Worm (Caenorhabditis elegans) whole organism, midembryonic: Measurements from ENCODE around the gene W06D11.3.

Experiments
- T22C8.4 ChIP-seq: fragments of 200-800 bp; sonication (Bioruptor generic); IDR thresholded peaks from 2 replicates; pipeline ENCODE4 v1.3.6; 2022; ENCODE audit warnings: missing genetic modification characterization, missing compliant biosample characterization
- cog-1 ChIP-seq: sonication (generic microtip); optimal IDR thresholded peaks from 2 replicates; lab custom pipeline; 2016; ENCODE audit warnings: missing genetic modification characterization, missing compliant biosample characterization
- flt-1 ChIP-seq: fragments of 200-800 bp; sonication (Bioruptor generic); IDR thresholded peaks from 2 replicates; pipeline ENCODE4 v1.3.6; 2022; ENCODE audit warnings: missing genetic modification characterization, missing compliant biosample characterization
- klf-2 ChIP-seq: fragments of 200-800 bp; sonication (Bioruptor generic); conservative IDR thresholded peaks from 2 replicates; pipeline ENCODE4 v1.3.6; 2022; ENCODE audit warnings: missing genetic modification reagents, missing genetic modification characterization, missing compliant biosample characterization
- med-1 ChIP-seq: sonication (generic microtip); optimal IDR thresholded peaks from 2 replicates; lab custom pipeline; 2017; ENCODE audit warnings: missing genetic modification characterization, mild to moderate bottlenecking, missing compliant biosample characterization, antibody characterized with exemption, missing genetic modification reagents; ENCODE audit not compliant: insufficient read depth
- ref-1 ChIP-seq: fragments of 200-800 bp; sonication (Bioruptor generic); conservative IDR thresholded peaks from 2 replicates; pipeline ENCODE4 v1.3.6; 2022; ENCODE audit warnings: missing genetic modification reagents, missing genetic modification characterization, missing compliant biosample characterization
- tab-1 ChIP-seq: fragments of 200-800 bp; sonication (Bioruptor generic); IDR thresholded peaks from 2 replicates; pipeline ENCODE4 v1.3.6; 2022; ENCODE audit warnings: missing genetic modification characterization, missing compliant biosample characterization
- ztf-23 ChIP-seq: fragments of 200-800 bp; sonication (Bioruptor generic); IDR thresholded peaks from 2 replicates; pipeline ENCODE4 v1.3.6; 2022; ENCODE audit warnings: missing genetic modification reagents, missing genetic modification characterization, missing compliant biosample characterization
- ztf-29 ChIP-seq: fragments of 200-800 bp; sonication (Bioruptor generic); IDR thresholded peaks from 2 replicates; pipeline ENCODE4 v1.3.6; 2022; ENCODE audit warnings: missing genetic modification reagents, missing genetic modification characterization, missing compliant biosample characterization

Gene W06D11.3

ce11 chrX:12331795-12332194 is 33.3 kb downstream of the W06D11.3 start, which contains the start of gene srd-46:
TSS of gene srd-46 (plus strand) at chrX:12332095.
- TF ChIP-seq cog-1 (tag; lab: Kevin White, UChicago) (no peak), med-1 (GFP tag; lab: Kevin White, UChicago) (no peak), T22C8.4 (no peak), ref-1 (GFP tag; lab: Robert Waterston, UW) (no peak), klf-2 (GFP tag; lab: Robert Waterston, UW) (no peak), flt-1 (no peak), ztf-23 (GFP tag; lab: Robert Waterston, UW) (no peak), ztf-29 (GFP tag; lab: Robert Waterston, UW) (no peak), tab-1 (no peak)

- TF ChIP-seq cog-1 (tag; lab: Kevin White, UChicago) (no peak), flt-1 (no peak), ref-1 (GFP tag; lab: Robert Waterston, UW) (no peak), tab-1 (no peak), klf-2 (GFP tag; lab: Robert Waterston, UW) (no peak)
Observed at ce11 chrX:12333479-12333878, 35.0 kb downstream of the W06D11.3 start, which contains the start of gene srd-47. TSS of gene srd-47 (plus strand) at chrX:12333642.

DNA sequence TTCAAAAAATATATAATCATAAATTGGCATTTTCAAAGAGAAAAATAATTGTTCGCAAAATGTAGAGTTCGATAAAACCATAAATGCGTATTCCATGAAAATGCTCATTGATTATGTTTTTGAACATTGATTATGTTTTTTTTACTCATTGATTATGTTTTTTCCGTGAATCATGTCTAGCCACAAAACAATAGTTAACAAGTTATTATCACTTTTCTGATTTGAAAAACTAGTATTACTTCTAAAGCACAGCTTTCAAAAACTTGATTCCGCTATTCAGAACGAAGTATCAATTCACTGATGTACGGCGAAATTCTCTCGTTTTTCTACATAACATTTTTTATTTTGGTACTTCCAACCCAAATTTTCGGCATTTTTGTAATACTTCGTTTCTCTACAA is 37.3 kb downstream of the W06D11.3 start, which contains the start of gene srd-48:
srd-48 (plus strand) TSS at position 301 of the 400 bp plus-strand sequence.
- TF ChIP-seq ztf-23 (GFP tag; lab: Robert Waterston, UW): no peak
- no peak for TF ChIP-seq flt-1
- TF ChIP-seq T22C8.4: no peak
- TF ChIP-seq med-1 (GFP tag; lab: Kevin White, UChicago): no peak
- no peak for TF ChIP-seq cog-1 (tag; lab: Kevin White, UChicago)
- no peak for TF ChIP-seq tab-1
- no peak for TF ChIP-seq ref-1 (GFP tag; lab: Robert Waterston, UW)
- no peak for TF ChIP-seq ztf-29 (GFP tag; lab: Robert Waterston, UW)
- TF ChIP-seq klf-2 (GFP tag; lab: Robert Waterston, UW): no peak

DNA sequence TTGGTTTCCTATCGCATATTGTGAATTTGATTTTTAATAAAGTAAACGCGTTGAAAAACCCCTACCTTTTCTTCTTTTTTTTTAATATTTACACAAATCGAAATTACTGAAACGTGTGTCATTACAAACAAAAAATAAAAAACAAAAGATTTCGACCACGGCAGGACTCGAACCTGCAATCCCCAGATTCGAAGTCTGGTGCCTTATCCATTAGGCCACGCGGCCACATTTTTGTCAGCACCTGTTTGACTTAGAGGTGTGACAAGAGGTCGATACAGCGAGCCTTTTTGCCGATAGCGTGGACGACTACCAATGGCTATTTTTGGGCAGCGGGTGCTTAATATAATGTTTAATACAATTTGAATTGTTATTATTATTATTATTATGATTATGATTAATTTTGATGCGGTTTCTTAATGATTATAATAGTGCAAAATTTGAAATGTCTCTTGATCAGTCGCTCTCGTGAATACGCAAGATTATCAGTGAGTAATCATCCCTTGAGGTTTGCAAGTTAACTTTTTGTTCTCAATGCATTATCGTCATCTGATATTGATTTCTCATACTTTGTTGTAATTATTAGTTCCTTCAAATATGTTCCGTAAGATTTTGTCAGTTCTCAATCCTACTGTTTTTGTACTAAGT is 39.5 kb downstream of the W06D11.3 start, which contains the start of gene srd-44:
srd-44 (plus strand) TSS at position 595 of the 645 bp plus-strand sequence.
- TF ChIP-seq ztf-29 (GFP tag; lab: Robert Waterston, UW) (0 out of 2 replicates have a peak, but pooled peaks have one; percentile 40), flt-1 (no peak), T22C8.4 (0 out of 2 replicates have a peak, but pooled peaks have one; percentile 24), ztf-23 (GFP tag; lab: Robert Waterston, UW) (no peak), ref-1 (GFP tag; lab: Robert Waterston, UW) (0 out of 2 replicates have a peak, but pooled peaks have one; percentile 26)

DNA sequence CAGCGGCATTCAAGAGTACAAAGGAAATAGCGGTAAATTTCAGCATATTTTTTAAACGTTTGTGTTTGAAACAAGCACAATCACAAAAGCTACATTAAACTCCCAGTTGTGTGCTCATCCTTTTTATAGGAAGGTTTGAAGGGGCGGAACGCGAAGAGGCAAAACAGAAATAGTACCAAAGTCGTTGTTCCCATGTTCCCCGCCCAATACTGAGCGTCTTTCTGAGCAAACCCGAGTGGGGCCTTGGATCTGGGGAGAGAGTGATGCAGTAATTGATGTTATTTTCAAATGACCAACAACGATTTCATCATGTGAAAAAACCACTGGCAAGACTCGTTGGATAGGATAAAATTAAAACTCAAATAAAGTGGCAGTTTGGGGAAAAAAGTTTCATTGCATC is 42.9 kb downstream of the W06D11.3 start, which contains the start of gene zig-2:
zig-2 (minus strand) TSS at position 101 of the 400 bp plus-strand sequence.
- TF ChIP-seq tab-1 (no peak), ztf-23 (GFP tag; lab: Robert Waterston, UW) (no peak), klf-2 (GFP tag; lab: Robert Waterston, UW) (no peak), flt-1 (no peak), ztf-29 (GFP tag; lab: Robert Waterston, UW) (no peak), cog-1 (tag; lab: Kevin White, UChicago) (no peak)

DNA sequence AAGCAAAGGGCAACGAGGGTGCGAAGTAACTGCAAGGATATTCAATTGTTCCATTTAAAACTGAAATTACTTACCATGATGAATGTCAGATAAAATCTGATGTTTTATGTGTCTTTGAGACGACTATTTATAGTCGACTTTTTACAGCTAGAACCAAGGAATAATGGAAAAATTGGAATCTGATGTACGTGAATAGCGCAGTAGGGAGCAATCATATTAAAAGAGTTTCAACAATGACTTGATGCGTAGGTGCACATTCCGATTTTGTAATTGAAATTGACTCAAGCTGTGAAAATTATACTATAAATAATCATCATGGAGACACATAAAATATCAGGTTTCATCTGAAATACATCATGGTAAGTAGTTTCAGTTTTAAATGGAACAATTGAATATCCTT is 44.8 kb downstream of the W06D11.3 start, which contains the start of the genes nspc-9 and nspc-10:
nspc-9 (minus strand) TSS at position 101 of the 400 bp plus-strand sequence.
nspc-10 (plus strand) TSS at position 331 of the 400 bp plus-strand sequence.
- no peak for TF ChIP-seq flt-1
- TF ChIP-seq tab-1: no peak
- no peak for TF ChIP-seq cog-1 (tag; lab: Kevin White, UChicago)
- TF ChIP-seq klf-2 (GFP tag; lab: Robert Waterston, UW): no peak
- no peak for TF ChIP-seq med-1 (GFP tag; lab: Kevin White, UChicago)
- no peak for TF ChIP-seq ztf-23 (GFP tag; lab: Robert Waterston, UW)

ce11 chrX:12346729-12347128 is 48.2 kb downstream of the W06D11.3 start, which contains the start of gene F42F12.11:
TSS of gene F42F12.11 (plus strand) at chrX:12347029.
- no peak for TF ChIP-seq cog-1 (tag; lab: Kevin White, UChicago)
- TF ChIP-seq ref-1 (GFP tag; lab: Robert Waterston, UW): no peak
- TF ChIP-seq T22C8.4: no peak
- no peak for TF ChIP-seq ztf-29 (GFP tag; lab: Robert Waterston, UW)
- no peak for TF ChIP-seq klf-2 (GFP tag; lab: Robert Waterston, UW)
- TF ChIP-seq med-1 (GFP tag; lab: Kevin White, UChicago): no peak
- TF ChIP-seq tab-1: no peak
- TF ChIP-seq ztf-23 (GFP tag; lab: Robert Waterston, UW): no peak
- no peak for TF ChIP-seq flt-1

ce11 chrX:12347822-12348221 is 49.3 kb downstream of the W06D11.3 start:
- TF ChIP-seq ztf-29 (GFP tag; lab: Robert Waterston, UW) (0 out of 2 replicates have a peak, but pooled peaks have one; percentile 31), T22C8.4 (0 out of 2 replicates have a peak, but pooled peaks have one; percentile 19), ztf-23 (GFP tag; lab: Robert Waterston, UW) (0 out of 2 replicates have a peak, but pooled peaks have one; percentile 7), ref-1 (GFP tag; lab: Robert Waterston, UW) (0 out of 2 replicates have a peak, but pooled peaks have one; percentile 21), klf-2 (GFP tag; lab: Robert Waterston, UW) (no peak; the same call in 1 of the 2 replicates), flt-1 (no peak), med-1 (GFP tag; lab: Kevin White, UChicago) (no peak), tab-1 (peak; percentile 73; the same call in 1 of the 2 replicates), cog-1 (tag; lab: Kevin White, UChicago) (no peak)

ce11 chrX:12348329-12348728 is 49.8 kb downstream of the W06D11.3 start, which contains the start of gene F42F12.14:
TSS of gene F42F12.14 (plus strand) at chrX:12348629.
- TF ChIP-seq med-1 (GFP tag; lab: Kevin White, UChicago) (no peak), flt-1 (no peak), ztf-23 (GFP tag; lab: Robert Waterston, UW) (no peak), cog-1 (tag; lab: Kevin White, UChicago) (no peak), tab-1 (no peak), ref-1 (GFP tag; lab: Robert Waterston, UW) (no peak), klf-2 (GFP tag; lab: Robert Waterston, UW) (no peak), T22C8.4 (no peak), ztf-29 (GFP tag; lab: Robert Waterston, UW) (no peak)
